Worm (Caenorhabditis elegans): Measurements from ENCODE around the gene C50F7.9.

DNA sequence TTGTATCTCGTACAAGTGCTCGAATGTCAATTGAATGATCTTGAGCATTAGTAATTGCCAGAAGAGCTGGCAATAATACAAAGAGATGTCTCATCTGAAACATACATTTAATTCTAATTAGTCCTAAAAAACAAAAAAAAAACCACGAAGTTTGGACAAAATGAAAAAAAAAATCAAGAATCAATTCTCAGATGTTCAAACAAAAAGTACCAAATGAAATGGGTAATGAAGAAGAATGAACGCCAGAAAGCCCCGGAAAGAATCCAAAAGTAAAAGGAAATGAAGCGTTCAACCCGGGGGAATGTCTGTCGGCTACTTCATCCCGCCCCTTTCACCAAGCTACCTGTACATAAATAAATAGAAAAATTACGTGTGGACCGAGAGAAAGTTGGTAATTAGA lies 13.9 kb downstream of the C50F7.9 start, which contains the start of gene F33D4.6:
- TF ChIP-seq jun-1 (tag; optimal IDR thresholded peaks at IDR 0.05) (no peak), lir-3 (tag; optimal IDR thresholded peaks at IDR 0.05) (no peak), nhr-237 (tag; optimal IDR thresholded peaks at IDR 0.05) (no peak), nhr-28 (tag; optimal IDR thresholded peaks at IDR 0.05) (no peak), zfp-2 (tag; optimal IDR thresholded peaks at IDR 0.05) (no peak), pqm-1 (tag; optimal IDR thresholded peaks at IDR 0.05) (no peak), lin-15B (tag; optimal IDR thresholded peaks at IDR 0.05) (no peak), madf-5 (GFP tag; IDR thresholded peaks at IDR 0.05) (no peak), nhr-25 (tag; optimal IDR thresholded peaks at IDR 0.05; ENCODE audit: borderline replicate concordance, insufficient read depth) (no peak), nhr-11 (tag; optimal IDR thresholded peaks at IDR 0.05) (no peak)
